Worm (Caenorhabditis elegans) whole organism, young adult: Measurements from ENCODE around the gene nas-16.

Experiments used
- pha-4 ChIP-seq: fragments of 150-350 bp; sonication (generic microtip); optimal IDR thresholded peaks from 2 replicates; lab custom pipeline; 2014; ENCODE audit warnings: missing biosample characterization, missing genetic modification reagents, missing genetic modification characterization
- rec-8 ChIP-seq, 2 experiments: sonication (generic microtip); optimal IDR thresholded peaks; 2 replicates each; lab custom pipeline; 2016; ENCODE audit warnings: mild to moderate bottlenecking in 2 of 2, missing genetic modification characterization in 2 of 2, missing genetic modification reagents in 2 of 2, missing genotype in 2 of 2, missing biosample characterization in 1 of 2, missing compliant biosample characterization in 1 of 2, moderate library complexity in 1 of 2

DNA sequence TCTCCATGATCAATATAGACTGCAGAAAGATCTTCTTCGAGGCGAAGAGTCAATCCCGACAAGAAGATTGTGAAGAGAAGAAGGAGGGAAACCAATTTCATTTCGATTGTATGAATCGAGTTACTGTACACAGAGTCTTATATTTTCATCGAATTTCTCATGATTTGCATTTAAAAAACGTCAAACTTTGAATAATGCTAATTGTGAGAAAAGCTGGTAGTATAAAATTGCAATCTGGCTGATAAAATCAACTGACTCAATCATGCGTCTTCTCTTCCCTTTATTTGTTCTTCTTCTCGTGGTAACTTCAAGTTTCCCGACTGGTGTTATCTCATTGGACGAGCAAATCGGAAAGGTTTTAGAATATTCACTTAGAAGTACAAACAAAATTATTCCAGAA is 1.7 kb upstream of the nas-16 start, which contains the start of the genes K03B8.11 and K03B8.14:
- TF ChIP-seq rec-8 (tag; optimal IDR thresholded peaks at IDR 0.05; lab: Kevin White, UChicago) (no peak), pha-4 (tag; lab: Kevin White, UChicago) (no peak)
